Worm (Caenorhabditis elegans) whole organism, L1 larva: ENCODE measurements around the gene srw-13.
A peak's percentile ranks its signal among the peaks of the same experiment; 100 is the strongest.

Source experiments
- C16A3.4 ChIP-seq: fragments of 150-350 bp; optimal IDR thresholded peaks from 2 replicates; lab custom pipeline; 2014; ENCODE audit warnings: missing biosample characterization, missing genetic modification characterization
- F16B12.6 ChIP-seq: fragments of 150-350 bp; optimal IDR thresholded peaks from 2 replicates; lab custom pipeline; 2014; ENCODE audit warnings: missing biosample characterization, missing genetic modification characterization
- blmp-1 ChIP-seq: fragments of 150-350 bp; optimal IDR thresholded peaks from 2 replicates; lab custom pipeline; 2014; ENCODE audit warnings: missing biosample characterization, missing genetic modification characterization
- ceh-8 ChIP-seq: fragments of 200-800 bp; sonication (Bioruptor generic); optimal IDR thresholded peaks from 2 replicates; lab custom pipeline; 2018; ENCODE audit warnings: mild to moderate bottlenecking, missing genetic modification characterization, moderate library complexity, missing compliant biosample characterization
- ceh-82 ChIP-seq, 3 experiments: fragments of 150-350 bp in 1 of 3; sonication (generic microtip) in 2 of 3; optimal IDR thresholded peaks; 2 replicates each; lab custom pipeline; 2014 to 2017; ENCODE audit warnings: missing biosample characterization in 3 of 3, missing genetic modification characterization in 3 of 3
- ceh-90 ChIP-seq: sonication (generic microtip); optimal IDR thresholded peaks from 2 replicates; lab custom pipeline; 2016; ENCODE audit warnings: missing genetic modification characterization, missing compliant biosample characterization
- ces-1 ChIP-seq: fragments of 150-350 bp; optimal IDR thresholded peaks from 2 replicates; lab custom pipeline; 2014; ENCODE audit warnings: missing biosample characterization, missing genetic modification reagents, missing genetic modification characterization
- dpl-1 ChIP-seq, 3 experiments: fragments of 150-350 bp in 2 of 3; sonication (generic microtip) in 1 of 3; optimal IDR thresholded peaks; 2 replicates each; lab custom pipeline; 2014 to 2017; ENCODE audit warnings: missing biosample characterization in 3 of 3, missing genetic modification characterization in 3 of 3, missing genetic modification reagents in 3 of 3
- dsc-1 ChIP-seq: sonication (generic microtip); optimal IDR thresholded peaks from 2 replicates; lab custom pipeline; 2016; ENCODE audit warnings: mild to moderate bottlenecking, missing genetic modification characterization, missing compliant biosample characterization
- efl-1 ChIP-seq, 4 experiments: fragments of 150-350 bp; optimal IDR thresholded peaks in 3 of 4; peaks in 1 of 4; 1 replicate in 1 of 4; 2 replicates in 3 of 4; lab custom pipeline; 2014; ENCODE audit warnings: missing biosample characterization in 2 of 4, missing genetic modification characterization in 2 of 4, missing genetic modification reagents in 2 of 4
- egl-13 ChIP-seq: sonication (generic microtip); optimal IDR thresholded peaks from 2 replicates; lab custom pipeline; 2016; ENCODE audit warnings: missing genotype, missing genetic modification reagents, missing genetic modification characterization, missing compliant biosample characterization
- egl-27 ChIP-seq, 2 experiments: fragments of 150-350 bp in 1 of 2; sonication (generic microtip); optimal IDR thresholded peaks; 3 replicates each; lab custom pipeline; 2017 to 2018; ENCODE audit warnings: missing biosample characterization in 2 of 2, missing genetic modification characterization in 2 of 2, missing genetic modification reagents in 2 of 2
- elt-2 ChIP-seq: sonication (generic microtip); optimal IDR thresholded peaks from 2 replicates; lab custom pipeline; 2016; ENCODE audit warnings: missing genetic modification characterization, mild to moderate bottlenecking, inconsistent platforms, missing compliant biosample characterization, missing genetic modification reagents
- elt-3 ChIP-seq, 6 experiments: fragments of 150-350 bp in 1 of 6; sonication (generic microtip); optimal IDR thresholded peaks; 2 replicates each; lab custom pipeline; 2017 to 2018; ENCODE audit warnings: missing biosample characterization in 6 of 6, missing genetic modification characterization in 6 of 6, inconsistent platforms in 1 of 6
- fkh-4 ChIP-seq: sonication (generic microtip); optimal IDR thresholded peaks from 2 replicates; lab custom pipeline; 2016; ENCODE audit warnings: missing compliant biosample characterization, missing genetic modification characterization, borderline replicate concordance
- fkh-8 ChIP-seq: sonication (generic microtip); optimal IDR thresholded peaks from 2 replicates; lab custom pipeline; 2016; ENCODE audit warnings: mild to moderate bottlenecking, missing genetic modification characterization, missing compliant biosample characterization
- fos-1 ChIP-seq: fragments of 150-350 bp; optimal IDR thresholded peaks from 2 replicates; lab custom pipeline; 2014; ENCODE audit warnings: missing biosample characterization, missing genetic modification characterization
- hlh-4 ChIP-seq: sonication (generic microtip); optimal IDR thresholded peaks from 2 replicates; lab custom pipeline; 2016; ENCODE audit warnings: mild to moderate bottlenecking, missing genetic modification characterization, missing compliant biosample characterization
- isw-1 ChIP-seq: fragments of 200-800 bp; sonication (Bioruptor generic); IDR thresholded peaks from 2 replicates; pipeline ENCODE4 v1.3.6; 2022; ENCODE audit warnings: missing genetic modification characterization, missing compliant biosample characterization
- jun-1 ChIP-seq: fragments of 150-350 bp; optimal IDR thresholded peaks from 2 replicates; lab custom pipeline; 2014; ENCODE audit warnings: missing biosample characterization, missing genetic modification reagents, missing genetic modification characterization
- lin-13 ChIP-seq: fragments of 150-350 bp; optimal IDR thresholded peaks from 2 replicates; lab custom pipeline; 2014; ENCODE audit warnings: missing biosample characterization, missing genetic modification reagents, missing genetic modification characterization
- lin-15B ChIP-seq: fragments of 150-350 bp; sonication (generic microtip); optimal IDR thresholded peaks from 3 replicates; lab custom pipeline; 2014; ENCODE audit warnings: missing biosample characterization, missing genetic modification characterization
- lin-39 ChIP-seq: fragments of 150-350 bp; optimal IDR thresholded peaks from 2 replicates; lab custom pipeline; 2014; ENCODE audit warnings: missing biosample characterization, missing genetic modification reagents, missing genetic modification characterization
- lsy-2 ChIP-seq, 2 experiments: fragments of 150-350 bp; optimal IDR thresholded peaks; 2 replicates each; lab custom pipeline; 2014; ENCODE audit warnings: missing biosample characterization in 2 of 2, missing genetic modification characterization in 2 of 2
- mdl-1 ChIP-seq, 2 experiments: fragments of 150-350 bp; optimal IDR thresholded peaks; 2 replicates each; lab custom pipeline; 2014 to 2017; ENCODE audit warnings: missing biosample characterization in 2 of 2, missing genetic modification characterization in 2 of 2, inconsistent platforms in 1 of 2
- nhr-11 ChIP-seq: fragments of 150-350 bp; optimal IDR thresholded peaks from 2 replicates; lab custom pipeline; 2014; ENCODE audit warnings: missing biosample characterization, missing genetic modification characterization
- nhr-19 ChIP-seq: fragments of 200-800 bp; sonication (Bioruptor generic); conservative IDR thresholded peaks from 2 replicates; pipeline ENCODE4 v1.3.6; 2022; ENCODE audit warnings: missing genetic modification characterization, missing compliant biosample characterization
- nhr-20 ChIP-seq: sonication (generic microtip); optimal IDR thresholded peaks from 2 replicates; lab custom pipeline; 2016; ENCODE audit warnings: mild to moderate bottlenecking, missing genetic modification characterization, missing compliant biosample characterization
- nhr-71 ChIP-seq: sonication (generic microtip); optimal IDR thresholded peaks from 2 replicates; lab custom pipeline; 2016; ENCODE audit warnings: mild to moderate bottlenecking, missing genetic modification characterization, moderate library complexity, missing compliant biosample characterization
- nhr-90 ChIP-seq: sonication (generic microtip); optimal IDR thresholded peaks from 2 replicates; lab custom pipeline; 2016; ENCODE audit warnings: mild to moderate bottlenecking, missing genetic modification characterization, missing compliant biosample characterization; ENCODE audit not compliant: poor library complexity
- pag-3 ChIP-seq: sonication (generic microtip); optimal IDR thresholded peaks from 2 replicates; lab custom pipeline; 2017; ENCODE audit warnings: missing genetic modification characterization, mild to moderate bottlenecking, missing compliant biosample characterization, antibody characterized with exemption, borderline replicate concordance; ENCODE audit not compliant: insufficient read depth
- pax-3 ChIP-seq: fragments of 200-800 bp; sonication (Bioruptor generic); optimal IDR thresholded peaks from 2 replicates; lab custom pipeline; 2018; ENCODE audit warnings: mild to moderate bottlenecking, missing genetic modification characterization, moderate library complexity, missing compliant biosample characterization
- skn-1 ChIP-seq: fragments of 150-350 bp; optimal IDR thresholded peaks from 2 replicates; lab custom pipeline; 2014; ENCODE audit warnings: missing biosample characterization, missing genetic modification characterization
- snpc-4 ChIP-seq: fragments of 150-350 bp; optimal IDR thresholded peaks from 2 replicates; lab custom pipeline; 2014; ENCODE audit warnings: missing biosample characterization, missing genetic modification characterization
- snu-23 ChIP-seq: sonication (generic microtip); optimal IDR thresholded peaks from 2 replicates; lab custom pipeline; 2016; ENCODE audit warnings: missing genetic modification characterization, missing compliant biosample characterization
- swsn-7 ChIP-seq: sonication (generic microtip); optimal IDR thresholded peaks from 2 replicates; lab custom pipeline; 2016; ENCODE audit warnings: missing genetic modification characterization, missing compliant biosample characterization
- unc-130 ChIP-seq: fragments of 150-350 bp; optimal IDR thresholded peaks from 2 replicates; lab custom pipeline; 2017; ENCODE audit warnings: missing biosample characterization, missing genetic modification characterization, inconsistent platforms
- unc-98 ChIP-seq: fragments of 200-800 bp; sonication (Bioruptor generic); IDR thresholded peaks from 2 replicates; pipeline ENCODE4 v1.3.6; 2022; ENCODE audit warnings: missing genetic modification characterization, missing compliant biosample characterization
- vab-15 ChIP-seq: sonication (generic microtip); optimal IDR thresholded peaks from 2 replicates; lab custom pipeline; 2017; ENCODE audit warnings: missing genotype, mild to moderate bottlenecking, missing genetic modification characterization, missing compliant biosample characterization
- xbp-1 ChIP-seq: sonication (generic microtip); optimal IDR thresholded peaks from 2 replicates; lab custom pipeline; 2016; ENCODE audit warnings: missing genetic modification characterization, missing compliant biosample characterization
- ztf-11 ChIP-seq, 2 experiments: sonication (generic microtip); optimal IDR thresholded peaks; 2 replicates each; lab custom pipeline; 2016 to 2017; ENCODE audit warnings: missing genetic modification characterization in 2 of 2, missing biosample characterization in 1 of 2, missing compliant biosample characterization in 1 of 2

srw-13 gene

ce11 chrV:15187083-15188057 lies 44.9 kb upstream of the srw-13 start, which contains the start of the genes cyn-7 and bath-36 (continued):
- TF ChIP-seq F16B12.6 (tag; lab: Kevin White, UChicago) (peak; percentile 92), hlh-4 (tag; lab: Kevin White, UChicago) (no peak), pax-3 (tag; lab: Kevin White, UChicago) (peak; percentile 71), snu-23 (GFP tag; lab: Kevin White, UChicago) (peak; percentile 94), elt-3 (tag; optimal IDR thresholded peaks at IDR 0.05; lab: Kevin White, UChicago) (peak in 2 of 6 experiments; percentile 81 to 92), ztf-11 (tag; optimal IDR thresholded peaks at IDR 0.05; lab: Kevin White, UChicago) (peak in 1 of 2 experiments; percentile 44), egl-13 (tag; lab: Kevin White, UChicago) (peak; percentile 75), fkh-4 (tag; lab: Kevin White, UChicago) (no peak), isw-1 (GFP tag; lab: Robert Waterston, UW) (peak; percentile 67), efl-1 (optimal IDR thresholded peaks at IDR 0.05; lab: Kevin White, UChicago) (peak; percentile 75 to 84), efl-1 (GFP tag; optimal IDR thresholded peaks at IDR 0.05 in 1 of 2; lab: Kevin White, UChicago) (peak; percentile 82 to 98), nhr-71 (tag; lab: Kevin White, UChicago) (peak; percentile 92), nhr-11 (tag; lab: Kevin White, UChicago) (peak; percentile 31), fkh-8 (tag; lab: Kevin White, UChicago) (peak; percentile 86), skn-1 (tag; lab: Kevin White, UChicago) (peak; percentile 55), mdl-1 (tag; optimal IDR thresholded peaks at IDR 0.05; lab: Kevin White, UChicago) (peak in 1 of 2 experiments; percentile 71), elt-2 (tag; lab: Kevin White, UChicago) (peak; percentile 74), xbp-1 (tag; lab: Kevin White, UChicago) (peak; percentile 86), lin-13 (GFP tag; lab: Kevin White, UChicago) (peak; percentile 7), ceh-90 (tag; lab: Kevin White, UChicago) (no peak), ceh-82 (tag; optimal IDR thresholded peaks at IDR 0.05; lab: Kevin White, UChicago) (peak; percentile 58 to 76 (median 71)), fos-1 (tag; lab: Kevin White, UChicago) (peak; percentile 40), blmp-1 (peak; percentile 98), lsy-2 (tag; optimal IDR thresholded peaks at IDR 0.05; lab: Kevin White, UChicago) (peak; percentile 76 to 81), jun-1 (tag; lab: Kevin White, UChicago) (peak; percentile 75), egl-27 (tag; optimal IDR thresholded peaks at IDR 0.05; lab: Kevin White, UChicago) (no peak), nhr-20 (tag; lab: Kevin White, UChicago) (peak; percentile 92), C16A3.4 (peak; percentile 37), nhr-19 (peak; percentile 87), ceh-8 (GFP tag; lab: Kevin White, UChicago) (no peak), lin-15B (peak; percentile 58), ces-1 (GFP tag; lab: Kevin White, UChicago) (no peak), dsc-1 (tag; lab: Kevin White, UChicago) (peak; percentile 77), nhr-90 (tag; lab: Kevin White, UChicago) (peak; percentile 87), snpc-4 (tag; lab: Kevin White, UChicago) (peak; percentile 40), swsn-7 (peak; percentile 90), dpl-1 (GFP tag; optimal IDR thresholded peaks at IDR 0.05; lab: Kevin White, UChicago) (peak; percentile 74 to 83 (median 82)), unc-98 (GFP tag; lab: Robert Waterston, UW) (no peak), lin-39 (tag; lab: Kevin White, UChicago) (peak; percentile 55), pag-3 (tag; lab: Kevin White, UChicago) (peak; percentile 18), vab-15 (tag; lab: Kevin White, UChicago) (no peak), unc-130 (tag; lab: Kevin White, UChicago) (peak; percentile 62)
